Fruit fly (Drosophila melanogaster) whole organism, adult: Measurements from ENCODE around the gene CG9016.

Experiments used
- CG11617 ChIP-seq: fragments of 200-800 bp; sonication (Bioruptor generic); optimal IDR thresholded peaks from 2 replicates; lab custom pipeline; 2017; ENCODE audit warnings: mild to moderate bottlenecking, missing biosample characterization, missing genetic modification reagents, missing genetic modification characterization
- CG12768 ChIP-seq: fragments of 200-800 bp; sonication (Bioruptor generic); optimal IDR thresholded peaks from 2 replicates; lab custom pipeline; 2017; ENCODE audit warnings: missing biosample characterization, missing genetic modification characterization, mild to moderate bottlenecking, moderate library complexity, missing genetic modification reagents
- CG14711 ChIP-seq: fragments of 200-800 bp; sonication (Bioruptor generic); optimal IDR thresholded peaks from 2 replicates; lab custom pipeline; 2018; ENCODE audit warnings: missing biosample characterization, mild to moderate bottlenecking, missing genetic modification characterization, moderate library complexity
- CG1620 ChIP-seq: fragments of 200-800 bp; sonication (Bioruptor generic); optimal IDR thresholded peaks from 2 replicates; lab custom pipeline; 2016; ENCODE audit warnings: missing biosample characterization, missing genetic modification characterization
- CG33017 ChIP-seq: fragments of 200-800 bp; sonication (Bioruptor generic); optimal IDR thresholded peaks from 2 replicates; lab custom pipeline; 2018; ENCODE audit warnings: missing biosample characterization, mild to moderate bottlenecking, missing genetic modification characterization, moderate library complexity
- CG7045 ChIP-seq: fragments of 200-800 bp; sonication (Bioruptor generic); optimal IDR thresholded peaks from 2 replicates; lab custom pipeline; 2017; ENCODE audit warnings: missing biosample characterization, mild to moderate bottlenecking, missing genetic modification characterization
- CG7101 ChIP-seq: fragments of 200-800 bp; sonication (Bioruptor generic); optimal IDR thresholded peaks from 2 replicates; lab custom pipeline; 2018; ENCODE audit warnings: missing biosample characterization, mild to moderate bottlenecking, missing genetic modification characterization, moderate library complexity
- Clk ChIP-seq: fragments of 200-800 bp; sonication (Bioruptor generic); optimal IDR thresholded peaks from 2 replicates; lab custom pipeline; 2017; ENCODE audit warnings: missing biosample characterization, missing genetic modification characterization
- Crg-1 ChIP-seq: fragments of 200-800 bp; sonication (Bioruptor generic); optimal IDR thresholded peaks from 2 replicates; lab custom pipeline; 2016; ENCODE audit warnings: missing biosample characterization, missing genetic modification characterization
- Hr96 ChIP-seq: fragments of 200-800 bp; sonication (Bioruptor generic); optimal IDR thresholded peaks from 2 replicates; lab custom pipeline; 2016; ENCODE audit warnings: missing biosample characterization, missing genetic modification characterization
- Mnt ChIP-seq: fragments of 200-800 bp; sonication (Bioruptor generic); optimal IDR thresholded peaks from 2 replicates; lab custom pipeline; 2016; ENCODE audit warnings: missing biosample characterization, mild to moderate bottlenecking, missing genetic modification characterization
- bab1 ChIP-seq: fragments of 200-800 bp; sonication (Bioruptor generic); optimal IDR thresholded peaks from 3 replicates; lab custom pipeline; 2019; ENCODE audit warnings: missing biosample characterization, mild to moderate bottlenecking, missing genetic modification characterization, moderate library complexity
- cic ChIP-seq: fragments of 200-800 bp; sonication (Bioruptor generic); optimal IDR thresholded peaks from 2 replicates; lab custom pipeline; 2017; ENCODE audit warnings: missing biosample characterization, mild to moderate bottlenecking, missing genetic modification characterization, moderate library complexity
- cnc ChIP-seq, 2 experiments: fragments of >200 bp; optimal IDR thresholded peaks; 2 replicates each; lab custom pipeline; 2017
- kay ChIP-seq: fragments of 200-800 bp; sonication (Bioruptor generic); peaks from one replicate; lab custom pipeline; 2016; ENCODE audit warnings: missing biosample characterization, missing genetic modification characterization, borderline replicate concordance
- ovo ChIP-seq: fragments of 200-800 bp; sonication (Bioruptor generic); optimal IDR thresholded peaks from 2 replicates; lab custom pipeline; 2016; ENCODE audit warnings: missing biosample characterization, missing genetic modification characterization
- pad ChIP-seq: fragments of 200-800 bp; sonication (Bioruptor generic); optimal IDR thresholded peaks from 3 replicates; lab custom pipeline; 2017; ENCODE audit warnings: missing biosample characterization, missing genetic modification characterization, mild to moderate bottlenecking, moderate library complexity, missing genetic modification reagents
- tj ChIP-seq: fragments of 200-800 bp; sonication (Bioruptor generic); optimal IDR thresholded peaks from 3 replicates; lab custom pipeline; 2017; ENCODE audit warnings: missing biosample characterization, mild to moderate bottlenecking, missing genetic modification characterization, moderate library complexity
- toe ChIP-seq: fragments of 200-800 bp; sonication (Bioruptor generic); optimal IDR thresholded peaks from 2 replicates; lab custom pipeline; 2016; ENCODE audit warnings: missing biosample characterization, missing genetic modification characterization

CG9016 gene

dm6 chr2L:5923603-5924138 is at the start of gene CG9016:
Gene CG9016, minus strand, starts transcription at chr2L:5923653.
- TF ChIP-seq CG14711: no peak
- TF ChIP-seq Hr96 (GFP tag; lab: Kevin White, UChicago): no peak
- no peak for TF ChIP-seq CG11617 (GFP tag; lab: Kevin White, UChicago)
- TF ChIP-seq cnc (optimal IDR thresholded peaks at IDR 0.05; lab: Kevin White, UChicago): no peak
- TF ChIP-seq Clk (GFP tag; lab: Kevin White, UChicago): no peak
- TF ChIP-seq tj (GFP tag; lab: Kevin White, UChicago): no peak
- no peak for TF ChIP-seq CG7045
- no peak for TF ChIP-seq Crg-1 (GFP tag; lab: Kevin White, UChicago)
- no peak for TF ChIP-seq CG1620 (GFP tag; lab: Kevin White, UChicago)
- no peak for TF ChIP-seq Mnt (GFP tag; lab: Kevin White, UChicago)
- no peak for TF ChIP-seq cic (GFP tag; lab: Kevin White, UChicago)
- no peak for TF ChIP-seq pad (GFP tag; lab: Kevin White, UChicago)
- no peak for TF ChIP-seq toe (GFP tag; lab: Kevin White, UChicago)
- TF ChIP-seq kay: no peak
- no peak for TF ChIP-seq CG7101 (tag; lab: Kevin White, UChicago)
- TF ChIP-seq ovo (GFP tag; lab: Kevin White, UChicago): no peak
- no peak for TF ChIP-seq CG33017 (tag; lab: Kevin White, UChicago)
- TF ChIP-seq bab1 (GFP tag; lab: Kevin White, UChicago): no peak

- peak; percentile 57 for TF ChIP-seq kay
- no peak for TF ChIP-seq toe (GFP tag; lab: Kevin White, UChicago)
- peak; percentile 88 for TF ChIP-seq tj (GFP tag; lab: Kevin White, UChicago)
Measured at dm6 chr2L:5972588-5973236, 49.3 kb upstream of the CG9016 start.

DNA sequence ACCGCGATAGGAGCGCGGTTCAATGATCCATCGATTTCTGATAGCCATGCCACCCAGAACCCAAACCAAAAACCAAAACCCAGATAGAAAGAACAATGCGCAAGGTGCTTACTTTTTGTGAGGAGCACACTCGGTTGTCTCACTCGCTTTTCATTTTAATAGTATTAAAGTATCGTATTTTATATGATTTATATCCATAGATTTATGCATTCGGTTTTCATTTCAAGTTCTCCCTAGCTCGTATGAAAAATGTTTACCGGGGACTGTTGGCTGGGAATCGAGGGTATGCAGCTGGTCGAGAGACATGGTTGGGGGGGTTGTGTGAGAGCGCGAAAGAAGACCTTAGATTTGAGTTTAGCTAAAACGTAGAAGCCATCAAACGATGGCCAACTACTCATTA is 48.6 kb upstream of the CG9016 start:
- TF ChIP-seq CG7101 (tag; lab: Kevin White, UChicago): no peak
- TF ChIP-seq CG1620 (GFP tag; lab: Kevin White, UChicago): no peak
- no peak for TF ChIP-seq Mnt (GFP tag; lab: Kevin White, UChicago)
- TF ChIP-seq kay: no peak
- no peak for TF ChIP-seq CG14711
- no peak for TF ChIP-seq CG12768 (GFP tag; lab: Kevin White, UChicago)

dm6 chr2L:5971093-5971808 is 47.8 kb upstream of the CG9016 start:
- TF ChIP-seq CG14711 (no peak), cnc (optimal IDR thresholded peaks at IDR 0.05; lab: Kevin White, UChicago) (no peak), CG7045 (no peak), Crg-1 (GFP tag; lab: Kevin White, UChicago) (no peak), bab1 (GFP tag; lab: Kevin White, UChicago) (no peak), cic (GFP tag; lab: Kevin White, UChicago) (no peak), CG11617 (GFP tag; lab: Kevin White, UChicago) (no peak), kay (no peak)

DNA sequence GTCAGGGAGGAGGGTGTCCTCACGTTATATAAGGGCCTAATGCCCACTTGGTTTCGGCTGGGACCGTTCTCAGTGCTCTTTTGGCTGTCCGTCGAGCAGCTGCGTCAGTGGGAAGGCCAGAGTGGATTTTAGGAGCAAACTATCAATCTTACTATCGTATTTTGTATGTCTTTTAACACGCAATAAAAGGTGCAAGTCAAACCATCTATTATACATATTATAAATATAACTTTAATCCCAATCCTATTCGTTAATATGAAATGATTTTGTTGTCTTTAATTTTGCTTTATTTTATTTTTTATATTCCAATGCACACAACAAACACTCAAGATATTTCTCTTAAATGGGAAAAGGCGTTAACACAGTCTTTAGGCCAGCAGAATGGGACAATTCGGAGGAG is 46.1 kb upstream of the CG9016 start, which contains the start of gene Ucp4B:
Gene Ucp4B, plus strand, starts transcription at position 301 of the 400 bp plus-strand sequence.
- TF ChIP-seq kay: no peak
- no peak for TF ChIP-seq CG12768 (GFP tag; lab: Kevin White, UChicago)
- no peak for TF ChIP-seq Hr96 (GFP tag; lab: Kevin White, UChicago)
- TF ChIP-seq pad (GFP tag; lab: Kevin White, UChicago): no peak
- no peak for TF ChIP-seq CG7045
- no peak for TF ChIP-seq Crg-1 (GFP tag; lab: Kevin White, UChicago)
- TF ChIP-seq CG7101 (tag; lab: Kevin White, UChicago): no peak
- TF ChIP-seq toe (GFP tag; lab: Kevin White, UChicago): no peak
- TF ChIP-seq tj (GFP tag; lab: Kevin White, UChicago): no peak
- no peak for TF ChIP-seq CG14711
- TF ChIP-seq Clk (GFP tag; lab: Kevin White, UChicago): no peak
- TF ChIP-seq cnc (optimal IDR thresholded peaks at IDR 0.05; lab: Kevin White, UChicago): no peak
- TF ChIP-seq ovo (GFP tag; lab: Kevin White, UChicago): no peak

DNA sequence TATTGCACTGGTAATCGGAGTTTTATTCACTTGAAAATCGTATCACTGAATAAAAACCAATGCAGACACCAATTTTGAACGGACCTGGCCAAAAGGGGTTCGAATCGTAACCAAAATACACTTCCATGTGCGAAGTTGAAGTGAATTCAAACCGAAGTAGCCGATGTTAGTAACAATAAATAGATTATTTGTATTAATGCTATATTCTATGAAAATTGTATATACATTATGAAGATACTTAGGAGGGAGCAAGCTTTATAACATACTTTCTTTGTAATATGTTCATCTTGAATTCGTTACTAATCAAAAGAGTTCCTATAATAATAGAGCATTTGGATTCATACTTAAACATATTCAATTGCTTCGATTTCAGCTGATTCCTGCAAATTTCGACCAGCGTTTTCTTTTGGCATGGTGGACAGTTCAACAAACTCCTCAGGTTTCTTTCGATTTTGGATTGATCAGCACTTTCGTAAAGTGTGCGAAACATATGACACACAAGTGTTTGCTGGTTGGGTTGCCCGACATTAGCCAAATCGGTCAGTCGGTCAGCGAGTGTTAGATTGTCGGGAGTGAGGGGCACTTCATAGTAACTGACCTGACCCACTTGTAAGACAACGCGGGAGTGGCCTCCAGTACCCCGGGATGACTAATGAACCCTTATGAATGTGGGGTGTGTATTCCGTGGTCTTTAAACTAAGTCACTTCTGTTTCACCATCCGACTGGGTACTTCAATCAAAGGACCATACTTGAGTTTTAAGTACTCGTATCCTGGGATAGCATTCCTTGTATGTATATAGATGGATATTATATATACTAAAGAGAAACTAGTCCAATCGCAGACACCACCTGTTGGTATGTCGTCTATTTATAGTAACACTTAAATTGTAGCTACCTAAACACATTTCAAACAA is 44.5 kb upstream of the CG9016 start, which contains the start of the genes CG13992 and Ucp4C:
Gene CG13992, minus strand, starts transcription at position 51 of the 915 bp plus-strand sequence.
Gene Ucp4C, plus strand, starts transcription at position 865 of the 915 bp plus-strand sequence.
- no peak for TF ChIP-seq Mnt (GFP tag; lab: Kevin White, UChicago)
- no peak for TF ChIP-seq CG1620 (GFP tag; lab: Kevin White, UChicago)
- TF ChIP-seq ovo (GFP tag; lab: Kevin White, UChicago): no peak
- TF ChIP-seq pad (GFP tag; lab: Kevin White, UChicago): no peak
- TF ChIP-seq bab1 (GFP tag; lab: Kevin White, UChicago): peak; percentile 21
- TF ChIP-seq CG7101 (tag; lab: Kevin White, UChicago): no peak
- TF ChIP-seq cic (GFP tag; lab: Kevin White, UChicago): no peak
- TF ChIP-seq tj (GFP tag; lab: Kevin White, UChicago): peak; percentile 99
